Fruit fly (Drosophila melanogaster) whole organism, embryonic: ENCODE data around the gene CG34434.

Source experiments
- CG6854 ChIP-seq: fragments of 200-800 bp; sonication (Bioruptor generic); optimal IDR thresholded peaks from 3 replicates; lab custom pipeline; 2017; ENCODE audit warnings: missing biosample characterization, mild to moderate bottlenecking, missing genetic modification characterization
- NC2β ChIP-seq: fragments of 200-800 bp; sonication (Bioruptor generic); optimal IDR thresholded peaks from 2 replicates; lab custom pipeline; 2016; ENCODE audit warnings: missing biosample characterization, missing genetic modification characterization
- psq ChIP-seq: fragments of 200-800 bp; sonication (Bioruptor generic); optimal IDR thresholded peaks from 2 replicates; lab custom pipeline; 2017; ENCODE audit warnings: missing biosample characterization, missing genetic modification characterization
- shn ChIP-seq: fragments of 200-800 bp; sonication (Bioruptor generic); optimal IDR thresholded peaks from 3 replicates; lab custom pipeline; 2016; ENCODE audit warnings: missing biosample characterization, missing genetic modification characterization

DNA sequence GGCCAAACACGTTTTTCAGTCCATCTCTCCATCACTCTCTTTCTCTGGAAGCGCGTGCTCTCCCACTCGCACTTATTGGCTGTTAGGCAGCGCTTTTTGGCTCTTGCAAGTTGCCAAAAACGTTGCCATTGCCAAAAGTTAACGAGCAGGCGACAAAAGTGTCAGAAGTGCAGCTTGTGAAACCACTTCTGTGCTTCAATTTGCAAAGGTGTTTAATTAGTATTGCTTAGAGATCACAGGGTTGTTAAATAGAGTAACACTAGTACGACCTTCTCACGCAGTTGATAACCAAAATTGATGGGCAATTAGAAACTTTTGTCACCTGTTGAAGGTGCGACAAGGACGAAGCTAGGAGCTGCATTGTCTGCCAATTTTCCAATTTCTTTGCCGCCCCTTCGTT, 7.7 kb downstream of the CG34434 start:
- TF ChIP-seq shn (GFP tag; lab: Kevin White, UChicago): no peak
- no peak for TF ChIP-seq NC2β (GFP tag; lab: Kevin White, UChicago)
- TF ChIP-seq CG6854: no peak
- TF ChIP-seq psq: no peak
